Worm (Caenorhabditis elegans) whole organism, L1 larva: ENCODE measurements around the gene F10B5.3.

Experiments
- C34B4.2 ChIP-seq: sonication (generic microtip); optimal IDR thresholded peaks from 2 replicates; lab custom pipeline; 2017; ENCODE audit warnings: mild to moderate bottlenecking, missing genetic modification characterization, missing compliant biosample characterization
- F16B12.6 ChIP-seq: fragments of 150-350 bp; optimal IDR thresholded peaks from 2 replicates; lab custom pipeline; 2014; ENCODE audit warnings: missing biosample characterization, missing genetic modification characterization
- aha-1 ChIP-seq: fragments of 150-350 bp; optimal IDR thresholded peaks from 2 replicates; lab custom pipeline; 2014; ENCODE audit warnings: missing biosample characterization, missing genetic modification characterization
- alr-1 ChIP-seq: fragments of 200-800 bp; sonication (Bioruptor generic); optimal IDR thresholded peaks from 2 replicates; lab custom pipeline; 2018; ENCODE audit warnings: borderline replicate concordance, mild to moderate bottlenecking, missing genetic modification characterization, missing compliant biosample characterization
- aly-2 ChIP-seq: fragments of 150-350 bp; optimal IDR thresholded peaks from 2 replicates; lab custom pipeline; 2014; ENCODE audit warnings: missing biosample characterization, missing genetic modification characterization
- ama-1 ChIP-seq: fragments of 150-350 bp; optimal IDR thresholded peaks from 2 replicates; lab custom pipeline; 2014
- blmp-1 ChIP-seq: fragments of 150-350 bp; optimal IDR thresholded peaks from 2 replicates; lab custom pipeline; 2014; ENCODE audit warnings: missing biosample characterization, missing genetic modification characterization
- ceh-82 ChIP-seq, 3 experiments: fragments of 150-350 bp in 1 of 3; sonication (generic microtip) in 2 of 3; optimal IDR thresholded peaks; 2 replicates each; lab custom pipeline; 2014 to 2017; ENCODE audit warnings: missing biosample characterization in 3 of 3, missing genetic modification characterization in 3 of 3
- ceh-88 ChIP-seq: fragments of 200-800 bp; sonication (Bioruptor generic); IDR thresholded peaks from 2 replicates; pipeline ENCODE4 v1.3.6; 2022; ENCODE audit warnings: missing genetic modification characterization, missing compliant biosample characterization
- ceh-90 ChIP-seq: sonication (generic microtip); optimal IDR thresholded peaks from 2 replicates; lab custom pipeline; 2016; ENCODE audit warnings: missing genetic modification characterization, missing compliant biosample characterization
- dpl-1 ChIP-seq, 3 experiments: fragments of 150-350 bp in 2 of 3; sonication (generic microtip) in 1 of 3; optimal IDR thresholded peaks; 2 replicates each; lab custom pipeline; 2014 to 2017; ENCODE audit warnings: missing biosample characterization in 3 of 3, missing genetic modification characterization in 3 of 3, missing genetic modification reagents in 3 of 3
- dsc-1 ChIP-seq: sonication (generic microtip); optimal IDR thresholded peaks from 2 replicates; lab custom pipeline; 2016; ENCODE audit warnings: mild to moderate bottlenecking, missing genetic modification characterization, missing compliant biosample characterization
- efl-3 ChIP-seq: fragments of 200-800 bp; sonication (Bioruptor generic); optimal IDR thresholded peaks from 2 replicates; lab custom pipeline; 2018; ENCODE audit warnings: mild to moderate bottlenecking, missing genetic modification characterization, missing compliant biosample characterization
- egl-13 ChIP-seq: sonication (generic microtip); optimal IDR thresholded peaks from 2 replicates; lab custom pipeline; 2016; ENCODE audit warnings: missing genotype, missing genetic modification reagents, missing genetic modification characterization, missing compliant biosample characterization
- egl-27 ChIP-seq, 2 experiments: fragments of 150-350 bp in 1 of 2; sonication (generic microtip); optimal IDR thresholded peaks; 3 replicates each; lab custom pipeline; 2017 to 2018; ENCODE audit warnings: missing biosample characterization in 2 of 2, missing genetic modification characterization in 2 of 2, missing genetic modification reagents in 2 of 2
- elt-2 ChIP-seq: sonication (generic microtip); optimal IDR thresholded peaks from 2 replicates; lab custom pipeline; 2016; ENCODE audit warnings: missing genetic modification characterization, mild to moderate bottlenecking, inconsistent platforms, missing compliant biosample characterization, missing genetic modification reagents
- ets-5 ChIP-seq: fragments of 200-800 bp; sonication (Bioruptor generic); IDR thresholded peaks from 2 replicates; pipeline ENCODE4 v1.3.6; 2022; ENCODE audit warnings: missing genetic modification characterization, missing compliant biosample characterization
- fkh-10 ChIP-seq: sonication (generic microtip); optimal IDR thresholded peaks from 2 replicates; lab custom pipeline; 2017; ENCODE audit warnings: missing biosample characterization, missing genetic modification reagents, missing genetic modification characterization
- fkh-4 ChIP-seq: sonication (generic microtip); optimal IDR thresholded peaks from 2 replicates; lab custom pipeline; 2016; ENCODE audit warnings: missing compliant biosample characterization, missing genetic modification characterization, borderline replicate concordance
- fos-1 ChIP-seq: fragments of 150-350 bp; optimal IDR thresholded peaks from 2 replicates; lab custom pipeline; 2014; ENCODE audit warnings: missing biosample characterization, missing genetic modification characterization
- jun-1 ChIP-seq: fragments of 150-350 bp; optimal IDR thresholded peaks from 2 replicates; lab custom pipeline; 2014; ENCODE audit warnings: missing biosample characterization, missing genetic modification reagents, missing genetic modification characterization
- lin-14 ChIP-seq: fragments of 200-800 bp; sonication (Bioruptor generic); optimal IDR thresholded peaks from 2 replicates; lab custom pipeline; 2018; ENCODE audit warnings: mild to moderate bottlenecking, missing genetic modification characterization, moderate library complexity, missing compliant biosample characterization
- lin-35 ChIP-seq, 2 experiments: fragments of 150-350 bp; optimal IDR thresholded peaks; 2 replicates each; lab custom pipeline; 2014; ENCODE audit warnings: missing biosample characterization in 2 of 2, missing genetic modification characterization in 2 of 2, missing genetic modification reagents in 2 of 2
- lsy-2 ChIP-seq, 2 experiments: fragments of 150-350 bp; optimal IDR thresholded peaks; 2 replicates each; lab custom pipeline; 2014; ENCODE audit warnings: missing biosample characterization in 2 of 2, missing genetic modification characterization in 2 of 2
- mab-9 ChIP-seq: fragments of 200-800 bp; sonication (Bioruptor generic); IDR thresholded peaks from 2 replicates; pipeline ENCODE4 v1.3.6; 2022; ENCODE audit warnings: missing genetic modification reagents, missing genetic modification characterization, missing compliant biosample characterization
- mdl-1 ChIP-seq, 2 experiments: fragments of 150-350 bp; optimal IDR thresholded peaks; 2 replicates each; lab custom pipeline; 2014 to 2017; ENCODE audit warnings: missing biosample characterization in 2 of 2, missing genetic modification characterization in 2 of 2, inconsistent platforms in 1 of 2
- mef-2 ChIP-seq: fragments of 150-350 bp; optimal IDR thresholded peaks from 2 replicates; lab custom pipeline; 2014; ENCODE audit warnings: missing biosample characterization, missing genetic modification characterization
- mep-1 ChIP-seq: fragments of 150-350 bp; optimal IDR thresholded peaks from 2 replicates; lab custom pipeline; 2014; ENCODE audit warnings: missing biosample characterization, missing genetic modification characterization
- nhr-19 ChIP-seq: fragments of 200-800 bp; sonication (Bioruptor generic); conservative IDR thresholded peaks from 2 replicates; pipeline ENCODE4 v1.3.6; 2022; ENCODE audit warnings: missing genetic modification characterization, missing compliant biosample characterization
- nhr-20 ChIP-seq: sonication (generic microtip); optimal IDR thresholded peaks from 2 replicates; lab custom pipeline; 2016; ENCODE audit warnings: mild to moderate bottlenecking, missing genetic modification characterization, missing compliant biosample characterization
- nhr-237 ChIP-seq: fragments of 150-350 bp; optimal IDR thresholded peaks from 2 replicates; lab custom pipeline; 2014; ENCODE audit warnings: missing biosample characterization, missing genetic modification characterization
- nhr-47 ChIP-seq: sonication (generic microtip); optimal IDR thresholded peaks from 2 replicates; lab custom pipeline; 2016; ENCODE audit warnings: mild to moderate bottlenecking, missing genetic modification characterization, moderate library complexity, missing compliant biosample characterization
- nhr-76 ChIP-seq: sonication (generic microtip); optimal IDR thresholded peaks from 2 replicates; lab custom pipeline; 2017; ENCODE audit warnings: missing biosample characterization, missing genetic modification characterization
- nhr-77 ChIP-seq: fragments of 150-350 bp; optimal IDR thresholded peaks from 2 replicates; lab custom pipeline; 2014; ENCODE audit warnings: missing biosample characterization, missing genetic modification characterization
- nhr-85 ChIP-seq: sonication (generic microtip); peaks from one replicate; lab custom pipeline; 2016; ENCODE audit warnings: missing genetic modification characterization, inconsistent platforms, missing compliant biosample characterization
- pax-3 ChIP-seq: fragments of 200-800 bp; sonication (Bioruptor generic); optimal IDR thresholded peaks from 2 replicates; lab custom pipeline; 2018; ENCODE audit warnings: mild to moderate bottlenecking, missing genetic modification characterization, moderate library complexity, missing compliant biosample characterization
- pqm-1 ChIP-seq: sonication (generic microtip); optimal IDR thresholded peaks from 3 replicates; lab custom pipeline; 2017; ENCODE audit warnings: missing biosample characterization, missing genetic modification characterization
- skn-1 ChIP-seq: fragments of 150-350 bp; optimal IDR thresholded peaks from 2 replicates; lab custom pipeline; 2014; ENCODE audit warnings: missing biosample characterization, missing genetic modification characterization
- snu-23 ChIP-seq: sonication (generic microtip); optimal IDR thresholded peaks from 2 replicates; lab custom pipeline; 2016; ENCODE audit warnings: missing genetic modification characterization, missing compliant biosample characterization
- sox-4 ChIP-seq: sonication (generic microtip); optimal IDR thresholded peaks from 2 replicates; lab custom pipeline; 2016; ENCODE audit warnings: missing genetic modification characterization, missing compliant biosample characterization
- sptf-1 ChIP-seq: fragments of 150-350 bp; optimal IDR thresholded peaks from 2 replicates; lab custom pipeline; 2014; ENCODE audit warnings: missing biosample characterization, missing genetic modification characterization
- swsn-7 ChIP-seq: sonication (generic microtip); optimal IDR thresholded peaks from 2 replicates; lab custom pipeline; 2016; ENCODE audit warnings: missing genetic modification characterization, missing compliant biosample characterization
- tbx-2 ChIP-seq: sonication (generic microtip); optimal IDR thresholded peaks from 2 replicates; lab custom pipeline; 2016; ENCODE audit warnings: missing genetic modification characterization, missing compliant biosample characterization
- unc-62 ChIP-seq: fragments of 150-350 bp; optimal IDR thresholded peaks from 2 replicates; lab custom pipeline; 2014; ENCODE audit warnings: missing biosample characterization, missing genetic modification reagents, missing genetic modification characterization
- zip-4 ChIP-seq: fragments of 200-800 bp; sonication (Bioruptor generic); optimal IDR thresholded peaks from 2 replicates; lab custom pipeline; 2018; ENCODE audit warnings: mild to moderate bottlenecking, missing genetic modification characterization, moderate library complexity, missing compliant biosample characterization

F10B5.3 gene

DNA sequence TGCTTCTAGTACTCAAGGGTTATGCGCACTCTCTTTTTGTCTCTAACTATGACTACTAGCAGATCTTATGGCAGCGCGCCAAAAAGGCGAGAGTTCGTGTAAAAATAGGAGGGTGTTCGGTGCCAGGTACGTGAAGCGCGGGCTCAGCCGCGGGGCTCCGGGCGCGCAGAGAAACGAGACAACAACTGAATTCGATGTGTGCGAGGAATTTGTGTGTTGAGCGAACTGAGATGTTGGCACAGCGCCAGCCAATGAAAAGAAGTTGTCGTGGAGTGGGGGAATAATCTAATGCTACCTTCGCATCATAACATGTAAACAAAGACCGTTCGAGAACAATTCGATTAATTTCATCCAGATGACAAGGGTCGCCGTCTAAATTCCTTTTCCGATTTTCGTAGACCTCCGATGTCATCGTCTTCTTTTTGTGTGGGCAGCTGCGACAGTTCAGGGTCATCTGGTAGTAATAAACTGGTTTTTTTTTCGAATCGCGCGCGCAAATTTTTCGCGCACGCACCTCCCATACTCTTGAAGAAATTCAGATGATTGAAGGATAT, 18.3 kb downstream of the F10B5.3 start (continued):
- TF ChIP-seq nhr-237 (tag; lab: Kevin White, UChicago) (no peak), jun-1 (tag; lab: Kevin White, UChicago) (peak; percentile 66), mep-1 (tag; lab: Kevin White, UChicago) (peak; percentile 32), F16B12.6 (tag; lab: Kevin White, UChicago) (peak; percentile 17), nhr-85 (tag; lab: Kevin White, UChicago) (peak; percentile 97), ceh-90 (tag; lab: Kevin White, UChicago) (no peak), zip-4 (GFP tag; lab: Kevin White, UChicago) (no peak), aha-1 (tag; lab: Kevin White, UChicago) (no peak), sox-4 (no peak), mef-2 (tag; lab: Kevin White, UChicago) (peak; percentile 2), dpl-1 (GFP tag; optimal IDR thresholded peaks at IDR 0.05; lab: Kevin White, UChicago) (peak; percentile 44 to 61 (median 51)), ceh-88 (GFP tag; lab: Robert Waterston, UW) (no peak), nhr-19 (GFP tag; lab: Robert Waterston, UW) (0 out of 2 replicates have a peak, but pooled peaks have one; percentile 29), tbx-2 (tag; lab: Kevin White, UChicago) (peak; percentile 26), lsy-2 (tag; optimal IDR thresholded peaks at IDR 0.05; lab: Kevin White, UChicago) (peak; percentile 23 to 59), C34B4.2 (tag; lab: Kevin White, UChicago) (no peak), nhr-77 (tag; lab: Kevin White, UChicago) (peak; percentile 68), ceh-82 (tag; optimal IDR thresholded peaks at IDR 0.05; lab: Kevin White, UChicago) (peak in 1 of 3 experiments; percentile 53), lin-14 (GFP tag; lab: Kevin White, UChicago) (peak; percentile 87)

DNA sequence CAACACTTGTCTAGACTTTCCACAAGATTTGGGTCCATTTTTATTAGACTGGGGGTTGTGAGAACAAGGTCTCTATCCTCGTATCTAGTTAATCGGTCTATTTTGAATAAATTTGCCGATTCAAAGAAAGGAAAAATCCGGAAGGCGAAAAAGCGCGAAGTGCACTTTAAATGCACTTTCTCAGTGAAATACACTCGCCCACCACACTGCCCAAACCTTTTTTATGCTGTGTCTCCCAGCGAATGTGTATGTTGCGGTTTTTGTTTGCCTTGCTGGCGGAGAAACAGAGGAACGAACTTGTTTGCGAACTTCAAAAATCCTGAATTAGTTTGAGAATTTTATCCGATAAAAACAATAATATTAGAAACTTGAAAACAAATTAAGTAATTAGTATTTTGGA, 19.0 kb downstream of the F10B5.3 start:
- TF ChIP-seq fkh-10 (GFP tag; lab: Kevin White, UChicago), result no peak
- no peak for TF ChIP-seq fos-1 (tag; lab: Kevin White, UChicago)
- TF ChIP-seq pqm-1 (tag; lab: Kevin White, UChicago), result no peak
- TF ChIP-seq nhr-85 (tag; lab: Kevin White, UChicago), result no peak
- peak; percentile 5 for TF ChIP-seq aly-2 (tag; lab: Kevin White, UChicago)
- no peak for TF ChIP-seq dpl-1 (GFP tag; optimal IDR thresholded peaks at IDR 0.05; lab: Kevin White, UChicago)
- TF ChIP-seq efl-3 (GFP tag; lab: Kevin White, UChicago), result no peak
- TF ChIP-seq aha-1 (tag; lab: Kevin White, UChicago), result no peak
- TF ChIP-seq nhr-76 (tag; lab: Kevin White, UChicago), result no peak
- no peak for TF ChIP-seq unc-62
- TF ChIP-seq ceh-82 (tag; optimal IDR thresholded peaks at IDR 0.05; lab: Kevin White, UChicago), result no peak
- TF ChIP-seq lin-14 (GFP tag; lab: Kevin White, UChicago), result peak; percentile 33
- TF ChIP-seq blmp-1 (tag; lab: Kevin White, UChicago), result peak; percentile 21
- TF ChIP-seq nhr-77 (tag; lab: Kevin White, UChicago), result no peak
- no peak for TF ChIP-seq mdl-1 (tag; optimal IDR thresholded peaks at IDR 0.05; lab: Kevin White, UChicago)
- no peak for TF ChIP-seq fkh-4 (tag; lab: Kevin White, UChicago)
- TF ChIP-seq ets-5 (GFP tag; lab: Robert Waterston, UW), result no peak
- peak; percentile 8 for TF ChIP-seq mep-1 (tag; lab: Kevin White, UChicago)
- no peak for TF ChIP-seq pax-3 (tag; lab: Kevin White, UChicago)
- TF ChIP-seq tbx-2 (tag; lab: Kevin White, UChicago), result no peak
- TF ChIP-seq skn-1 (tag; lab: Kevin White, UChicago), result peak; percentile 24
- no peak for TF ChIP-seq elt-2 (tag; lab: Kevin White, UChicago)

DNA sequence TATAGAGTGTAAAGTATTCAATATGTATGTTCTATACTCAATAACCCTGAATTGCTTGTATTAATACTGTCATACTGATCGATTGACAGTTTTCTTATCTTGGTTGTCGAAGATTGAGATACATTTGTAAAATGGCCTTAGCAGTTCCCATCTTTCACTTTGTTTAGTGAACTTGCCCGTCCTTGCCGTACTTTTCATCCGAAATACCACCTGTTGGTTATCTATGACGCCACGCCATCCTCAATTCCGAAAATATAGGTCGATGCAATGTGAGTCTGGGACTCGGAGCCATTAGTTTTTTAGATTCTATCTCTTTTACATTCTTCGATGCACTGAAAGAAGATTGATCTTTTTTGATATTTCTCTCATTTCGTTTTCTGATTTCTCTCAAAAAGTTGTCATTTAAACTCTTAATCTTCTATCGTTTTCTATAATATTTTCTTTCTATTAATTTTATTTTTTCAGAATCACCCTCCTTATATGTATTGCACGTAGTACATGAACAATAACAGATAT, 20.3 kb downstream of the F10B5.3 start, which contains the start of gene ulp-4:
Gene ulp-4, plus strand, starts transcription at position 466 of the 516 bp plus-strand sequence.
- TF ChIP-seq mab-9 (GFP tag; lab: Robert Waterston, UW) (no peak), ama-1 (no peak), blmp-1 (tag; lab: Kevin White, UChicago) (peak; percentile 26), lin-14 (GFP tag; lab: Kevin White, UChicago) (peak; percentile 63), nhr-20 (tag; lab: Kevin White, UChicago) (peak; percentile 29), lin-35 (GFP tag; optimal IDR thresholded peaks at IDR 0.05; lab: Kevin White, UChicago) (no peak), tbx-2 (tag; lab: Kevin White, UChicago) (no peak), fkh-4 (tag; lab: Kevin White, UChicago) (no peak), nhr-237 (tag; lab: Kevin White, UChicago) (no peak), nhr-47 (tag; lab: Kevin White, UChicago) (peak; percentile 1), nhr-85 (tag; lab: Kevin White, UChicago) (peak; percentile 82), egl-13 (tag; lab: Kevin White, UChicago) (no peak), sptf-1 (no peak), mdl-1 (tag; optimal IDR thresholded peaks at IDR 0.05; lab: Kevin White, UChicago) (no peak), swsn-7 (tag; lab: Kevin White, UChicago) (no peak), nhr-19 (GFP tag; lab: Robert Waterston, UW) (peak; percentile 49), egl-27 (tag; optimal IDR thresholded peaks at IDR 0.05; lab: Kevin White, UChicago) (no peak), snu-23 (GFP tag; lab: Kevin White, UChicago) (peak; percentile 3), dsc-1 (no peak), C34B4.2 (tag; lab: Kevin White, UChicago) (no peak), alr-1 (no peak), mef-2 (tag; lab: Kevin White, UChicago) (no peak), elt-2 (tag; lab: Kevin White, UChicago) (no peak)
